Fruit fly (Drosophila melanogaster) whole organism, wandering third instar larva: ENCODE results near the gene mRpL19.

ENCODE experiments used
- CG32264 ChIP-seq: fragments of 200-800 bp; sonication (Bioruptor generic); optimal IDR thresholded peaks from 2 replicates; lab custom pipeline; 2016; ENCODE audit warnings: missing biosample characterization, missing genetic modification characterization
- CG9705 ChIP-seq: fragments of 200-800 bp; sonication (Bioruptor generic); optimal IDR thresholded peaks from 2 replicates; lab custom pipeline; 2018; ENCODE audit warnings: missing biosample characterization, mild to moderate bottlenecking, missing genetic modification characterization
- CrebA ChIP-seq: fragments of 200-800 bp; sonication (Bioruptor generic); optimal IDR thresholded peaks from 2 replicates; lab custom pipeline; 2016; ENCODE audit warnings: missing biosample characterization, mild to moderate bottlenecking, missing genetic modification characterization, borderline replicate concordance
- Dfd ChIP-seq: fragments of >200 bp; optimal IDR thresholded peaks from 2 replicates; lab custom pipeline; 2017; ENCODE audit warnings: missing biosample characterization, missing genetic modification characterization
- Dif ChIP-seq: fragments of 200-275, 200-300 bp; sonication (Bioruptor generic); optimal IDR thresholded peaks from 2 replicates; lab custom pipeline; 2018; ENCODE audit warnings: missing biosample characterization, missing genetic modification characterization; ENCODE audit not compliant: partially characterized antibody
- GATAd ChIP-seq: sonication (Bioruptor generic); optimal IDR thresholded peaks from 2 replicates; lab custom pipeline; 2016; ENCODE audit warnings: missing biosample characterization, missing genetic modification characterization
- HLH106 ChIP-seq: fragments of 200-800 bp; optimal IDR thresholded peaks from 3 replicates; lab custom pipeline; 2019; ENCODE audit warnings: missing biosample characterization, mild to moderate bottlenecking, missing genetic modification characterization, moderate library complexity
- Hnf4 ChIP-seq: fragments of 200-800 bp; sonication (Bioruptor generic); optimal IDR thresholded peaks from 2 replicates; lab custom pipeline; 2016; ENCODE audit warnings: missing biosample characterization, mild to moderate bottlenecking, missing genetic modification characterization
- Hr78 ChIP-seq: fragments of >200 bp; optimal IDR thresholded peaks from 2 replicates; lab custom pipeline; 2017; ENCODE audit warnings: missing biosample characterization, missing genetic modification characterization
- Hr83 ChIP-seq: fragments of 200-300 bp; sonication (Bioruptor generic); optimal IDR thresholded peaks from 2 replicates; lab custom pipeline; 2016; ENCODE audit warnings: missing biosample characterization, mild to moderate bottlenecking, missing genetic modification characterization, moderate library complexity; ENCODE audit not compliant: poor library complexity, severe bottlenecking
- Mio ChIP-seq: sonication (Bioruptor generic); optimal IDR thresholded peaks from 2 replicates; lab custom pipeline; 2016; ENCODE audit warnings: missing biosample characterization, missing genetic modification characterization
- Myc ChIP-seq: fragments of >200 bp; optimal IDR thresholded peaks from 2 replicates; lab custom pipeline; 2017
- OdsH ChIP-seq: fragments of 200-800 bp; sonication (Bioruptor generic); optimal IDR thresholded peaks from 2 replicates; lab custom pipeline; 2016; ENCODE audit warnings: missing biosample characterization, mild to moderate bottlenecking, missing genetic modification characterization
- Rel ChIP-seq, 2 experiments: fragments of 200-800 bp; sonication (Bioruptor generic) in 1 of 2; optimal IDR thresholded peaks; 2 replicates in 1 of 2; 3 replicates in 1 of 2; lab custom pipeline; 2016 to 2019; ENCODE audit warnings: mild to moderate bottlenecking in 2 of 2, missing biosample characterization in 2 of 2, missing genetic modification characterization in 2 of 2, moderate library complexity in 1 of 2
- Sp1 ChIP-seq: fragments of 200-800 bp; sonication (Bioruptor generic); optimal IDR thresholded peaks from 3 replicates; lab custom pipeline; 2019; ENCODE audit warnings: missing biosample characterization, mild to moderate bottlenecking, missing genetic modification characterization, moderate library complexity
- Vsx2 ChIP-seq: fragments of 200-300, 225-300 bp; sonication (Bioruptor generic); optimal IDR thresholded peaks from 2 replicates; lab custom pipeline; 2018; ENCODE audit warnings: missing biosample characterization, missing genetic modification characterization; ENCODE audit not compliant: partially characterized antibody
- brk ChIP-seq: fragments of 200-800 bp; sonication (Bioruptor generic); optimal IDR thresholded peaks from 2 replicates; lab custom pipeline; 2016; ENCODE audit warnings: missing biosample characterization, mild to moderate bottlenecking, missing genetic modification characterization
- dl ChIP-seq, 2 experiments: fragments of 175-275, 200-275 bp in 1 of 2; fragments of 200-275 bp in 1 of 2; sonication (Bioruptor generic); optimal IDR thresholded peaks; lab custom pipeline; 2018; ENCODE audit warnings: mild to moderate bottlenecking in 2 of 2, missing biosample characterization in 2 of 2, missing genetic modification characterization in 2 of 2, moderate library complexity in 2 of 2; ENCODE audit not compliant: partially characterized antibody in 2 of 2, insufficient read depth in 1 of 2
- dmrt93B ChIP-seq: fragments of 200-800 bp; sonication (Bioruptor generic); optimal IDR thresholded peaks from 2 replicates; lab custom pipeline; 2018; ENCODE audit warnings: missing biosample characterization, mild to moderate bottlenecking, missing genetic modification characterization
- foxo ChIP-seq, 2 experiments: fragments of 200-800 bp; sonication (Bioruptor generic); optimal IDR thresholded peaks; 2 replicates in 1 of 2; 3 replicates in 1 of 2; lab custom pipeline; 2016 to 2017; ENCODE audit warnings: missing biosample characterization in 2 of 2, missing genetic modification characterization in 2 of 2
- fru ChIP-seq: fragments of 200-800 bp; sonication (Bioruptor generic); optimal IDR thresholded peaks from 3 replicates; lab custom pipeline; 2016; ENCODE audit warnings: missing biosample characterization, mild to moderate bottlenecking, missing genetic modification characterization
- h ChIP-seq: fragments of 200-800 bp; sonication (Bioruptor generic); optimal IDR thresholded peaks from 3 replicates; lab custom pipeline; 2016; ENCODE audit warnings: missing biosample characterization, mild to moderate bottlenecking, missing genetic modification characterization
- jim ChIP-seq: fragments of 175-275, 200-325 bp; sonication (Bioruptor generic); optimal IDR thresholded peaks from 2 replicates; lab custom pipeline; 2016; ENCODE audit warnings: missing biosample characterization, mild to moderate bottlenecking, missing genetic modification characterization
- pan ChIP-seq: fragments of >200 bp; optimal IDR thresholded peaks from 2 replicates; lab custom pipeline; 2017
- psq ChIP-seq: fragments of 200-800 bp; sonication (Bioruptor generic); optimal IDR thresholded peaks from 3 replicates; lab custom pipeline; 2017; ENCODE audit warnings: missing biosample characterization, mild to moderate bottlenecking, missing genetic modification characterization, moderate library complexity
- rgr ChIP-seq: fragments of 200-800 bp; sonication (Bioruptor generic); optimal IDR thresholded peaks from 3 replicates; lab custom pipeline; 2016; ENCODE audit warnings: missing biosample characterization, mild to moderate bottlenecking, missing genetic modification characterization
- sage ChIP-seq: fragments of 200-800 bp; sonication (Bioruptor generic); optimal IDR thresholded peaks from 2 replicates; lab custom pipeline; 2016; ENCODE audit warnings: missing biosample characterization, mild to moderate bottlenecking, missing genetic modification characterization
- sv ChIP-seq: fragments of 200-800 bp; sonication (Bioruptor generic); optimal IDR thresholded peaks from 3 replicates; lab custom pipeline; 2016; ENCODE audit warnings: missing biosample characterization, missing genetic modification characterization
- tai ChIP-seq: sonication (Bioruptor generic); optimal IDR thresholded peaks from 2 replicates; lab custom pipeline; 2016; ENCODE audit warnings: missing biosample characterization, missing genetic modification characterization
- usp ChIP-seq: fragments of >200 bp; optimal IDR thresholded peaks from 2 replicates; lab custom pipeline; 2017; ENCODE audit warnings: missing biosample characterization, missing genetic modification characterization
- woc ChIP-seq: sonication (Bioruptor generic); optimal IDR thresholded peaks from 2 replicates; lab custom pipeline; 2016; ENCODE audit warnings: missing biosample characterization, mild to moderate bottlenecking, missing genetic modification characterization

Gene mRpL19

DNA sequence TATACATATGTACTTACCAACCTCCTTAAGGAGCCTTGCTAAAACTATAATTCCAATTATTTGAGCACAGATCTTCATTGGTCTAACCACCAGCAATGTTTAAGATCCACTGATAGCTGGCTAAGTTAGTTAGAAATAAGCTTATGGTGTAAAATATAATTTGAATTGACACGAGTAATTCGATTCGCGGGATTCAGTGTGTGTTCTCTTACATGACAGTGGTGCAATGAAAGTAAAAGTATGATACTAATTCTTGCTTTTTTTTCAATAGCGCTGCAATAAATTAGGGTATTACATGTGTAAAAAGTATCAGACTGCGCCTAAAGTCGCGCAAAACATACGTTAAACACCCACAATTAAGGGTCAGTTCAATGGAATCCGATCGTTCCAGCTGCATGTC, 6.0 kb downstream of the mRpL19 start, which contains the start of gene CG33325:
TSS of gene CG33325 (minus strand) at position 101 of the 400 bp plus-strand sequence.
- TF ChIP-seq CG9705 (GFP tag; lab: Kevin White, UChicago) (no peak), foxo (GFP tag; optimal IDR thresholded peaks at IDR 0.05; lab: Kevin White, UChicago) (no peak), sage (GFP tag; lab: Kevin White, UChicago) (no peak), sv (GFP tag; lab: Kevin White, UChicago) (no peak), OdsH (GFP tag; lab: Kevin White, UChicago) (no peak), jim (GFP tag; lab: Kevin White, UChicago) (no peak), pan (no peak), fru (GFP tag; lab: Kevin White, UChicago) (no peak), Sp1 (GFP tag; lab: Kevin White, UChicago) (no peak)

- TF ChIP-seq fru (GFP tag; lab: Kevin White, UChicago) (no peak), foxo (GFP tag; optimal IDR thresholded peaks at IDR 0.05; lab: Kevin White, UChicago) (no peak), pan (no peak), Myc (lab: Kevin White, UChicago) (no peak)
Observed at dm6 chr3R:8680611-8681010, 6.7 kb downstream of the mRpL19 start.

- no peak for TF ChIP-seq dmrt93B (GFP tag; lab: Kevin White, UChicago)
- TF ChIP-seq rgr: no peak
- no peak for TF ChIP-seq Vsx2 (GFP tag; lab: Kevin White, UChicago)
- no peak for TF ChIP-seq usp (GFP tag; lab: Kevin White, UChicago)
- TF ChIP-seq Hr83 (GFP tag; lab: Kevin White, UChicago): no peak
- no peak for TF ChIP-seq CG32264
- TF ChIP-seq tai: no peak
- no peak for TF ChIP-seq dl (GFP tag; optimal IDR thresholded peaks at IDR 0.05; lab: Kevin White, UChicago; ENCODE audit: insufficient read depth in 1 of 2, partially characterized antibody in 2 of 2)
- no peak for TF ChIP-seq Rel (GFP tag; optimal IDR thresholded peaks at IDR 0.05; lab: Kevin White, UChicago)
- no peak for TF ChIP-seq Rel (tag; optimal IDR thresholded peaks at IDR 0.05; lab: Kevin White, UChicago)
- no peak for TF ChIP-seq HLH106
- no peak for TF ChIP-seq pan
- TF ChIP-seq Mio (GFP tag; lab: Kevin White, UChicago): no peak
- no peak for TF ChIP-seq jim (GFP tag; lab: Kevin White, UChicago)
- TF ChIP-seq GATAd (GFP tag; lab: Kevin White, UChicago): no peak
Observed at dm6 chr3R:8683280-8683679, 9.4 kb downstream of the mRpL19 start.

DNA sequence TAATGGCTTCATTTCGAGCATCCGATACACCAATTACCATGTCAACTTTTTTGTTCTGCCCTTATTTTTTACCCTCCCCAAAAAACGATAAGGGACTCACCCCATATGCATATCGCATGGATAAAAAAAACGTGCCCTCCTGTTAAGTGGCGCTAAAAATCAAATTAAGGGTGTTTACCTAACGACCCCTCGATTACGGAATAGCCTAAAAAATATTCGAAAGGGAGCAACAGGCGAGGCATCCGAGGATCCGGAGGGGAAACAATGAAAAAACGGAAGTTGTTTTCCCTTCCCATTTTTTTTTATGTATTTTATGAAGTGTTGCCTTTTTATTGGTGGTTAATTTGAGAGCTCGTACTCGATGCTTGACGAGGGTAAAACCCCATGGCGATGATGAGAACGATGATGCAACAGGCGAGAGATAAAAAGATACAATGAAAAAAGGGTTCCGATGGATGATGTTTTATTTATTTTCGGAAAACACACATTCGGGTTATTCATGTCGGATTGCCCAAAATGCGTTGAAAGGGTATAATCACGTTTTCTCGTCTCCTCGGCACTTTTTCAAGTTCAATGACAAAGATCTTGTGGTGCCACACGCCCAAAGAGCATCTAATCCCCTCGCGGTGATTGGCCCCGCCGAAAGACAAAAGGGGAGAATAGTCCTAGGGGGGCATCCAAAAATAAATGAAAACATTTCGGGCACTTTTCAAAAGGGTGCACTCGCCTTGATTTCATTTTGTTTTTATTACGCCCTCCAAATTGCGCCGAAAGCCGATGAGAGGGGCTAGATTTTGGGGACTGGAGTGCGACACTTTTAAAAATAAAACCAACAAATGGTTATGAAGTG, 10.6 kb downstream of the mRpL19 start, which contains the start of gene CG44227:
TSS of gene CG44227 (minus strand) at position 849 of the 850 bp plus-strand sequence.
- TF ChIP-seq Hnf4: no peak
- no peak for TF ChIP-seq HLH106
- no peak for TF ChIP-seq Myc (lab: Kevin White, UChicago)
- TF ChIP-seq, all 38 proteins: peak for 0

DNA sequence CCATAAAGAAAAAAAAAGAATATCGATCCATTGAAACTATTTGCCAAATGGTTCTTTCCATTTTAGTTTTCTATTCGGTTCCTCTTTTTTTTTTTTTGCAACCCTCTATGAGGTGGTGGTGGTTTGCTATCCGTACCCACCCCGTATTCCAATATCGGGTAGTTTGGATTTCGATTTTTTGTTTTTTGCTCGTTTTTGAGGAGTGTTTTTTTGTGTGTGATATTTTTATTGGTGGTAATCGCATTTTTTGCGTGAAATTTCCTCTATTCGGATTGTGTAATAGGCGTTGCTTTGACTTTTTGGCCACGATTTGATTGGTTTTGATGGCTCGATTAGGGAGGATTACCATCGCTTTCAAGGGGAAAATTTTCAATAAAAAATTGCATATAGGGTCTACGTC, 12.5 kb downstream of the mRpL19 start:
- no peak for TF ChIP-seq GATAd (GFP tag; lab: Kevin White, UChicago)
- no peak for TF ChIP-seq sage (GFP tag; lab: Kevin White, UChicago)
- TF ChIP-seq brk (GFP tag; lab: Kevin White, UChicago): no peak
- no peak for TF ChIP-seq h (GFP tag; lab: Kevin White, UChicago)
- no peak for TF ChIP-seq Hr78
- TF ChIP-seq CrebA (GFP tag; lab: Kevin White, UChicago): no peak
- no peak for TF ChIP-seq Dfd
- no peak for TF ChIP-seq rgr
- TF ChIP-seq psq (GFP tag; lab: Kevin White, UChicago): no peak
- TF ChIP-seq fru (GFP tag; lab: Kevin White, UChicago): no peak
- TF ChIP-seq Hr83 (GFP tag; lab: Kevin White, UChicago): no peak
- TF ChIP-seq woc (GFP tag; lab: Kevin White, UChicago): no peak
- TF ChIP-seq Dif: no peak
